Fruit fly (Drosophila melanogaster) whole organism, prepupa: Measurements from ENCODE around the gene CG34039.

Experiments used
- CG10631 ChIP-seq: fragments of 200-800 bp; sonication (Bioruptor generic); optimal IDR thresholded peaks from 2 replicates; lab custom pipeline; 2016; ENCODE audit warnings: missing biosample characterization, missing genetic modification characterization
- CG3032 ChIP-seq: fragments of 200-800 bp; optimal IDR thresholded peaks from 2 replicates; lab custom pipeline; 2019; ENCODE audit warnings: missing biosample characterization, mild to moderate bottlenecking, missing genetic modification characterization, moderate library complexity
- CG4318 ChIP-seq: fragments of 200-800 bp; sonication (Bioruptor generic); optimal IDR thresholded peaks from 3 replicates; lab custom pipeline; 2017; ENCODE audit warnings: missing biosample characterization, mild to moderate bottlenecking, missing genetic modification characterization
- CG8319 ChIP-seq: fragments of 200-800 bp; sonication (Bioruptor generic); optimal IDR thresholded peaks from 3 replicates; lab custom pipeline; 2016; ENCODE audit warnings: missing biosample characterization, missing genetic modification characterization
- Hr4 ChIP-seq: fragments of 200-800 bp; sonication (Bioruptor generic); optimal IDR thresholded peaks from 3 replicates; lab custom pipeline; 2016; ENCODE audit warnings: missing biosample characterization, missing genetic modification characterization
- Lpt ChIP-seq: fragments of 200-800 bp; sonication (Bioruptor generic); optimal IDR thresholded peaks from 3 replicates; lab custom pipeline; 2016; ENCODE audit warnings: missing biosample characterization, missing genetic modification characterization
- cyc ChIP-seq: fragments of 200-800 bp; sonication (Bioruptor generic); optimal IDR thresholded peaks from 3 replicates; lab custom pipeline; 2016; ENCODE audit warnings: missing biosample characterization, missing genetic modification characterization
- svp ChIP-seq: fragments of 200-800 bp; sonication (Bioruptor generic); peaks from one replicate; lab custom pipeline; 2016; ENCODE audit warnings: missing biosample characterization, missing genetic modification characterization

dm6 chr3L:14578896-14579295 lies 19.1 kb downstream of the CG34039 start:
- no peak for TF ChIP-seq Lpt (GFP tag; lab: Kevin White, UChicago)
- TF ChIP-seq CG3032 (tag; lab: Kevin White, UChicago), result no peak
- no peak for TF ChIP-seq CG8319 (GFP tag; lab: Kevin White, UChicago)
- TF ChIP-seq Hr4 (GFP tag; lab: Kevin White, UChicago), result no peak
- TF ChIP-seq CG4318 (GFP tag; lab: Kevin White, UChicago), result no peak
- TF ChIP-seq CG10631 (GFP tag; lab: Kevin White, UChicago), result no peak
- TF ChIP-seq cyc (GFP tag; lab: Kevin White, UChicago), result no peak
- peak; percentile 24 for TF ChIP-seq svp (GFP tag; lab: Kevin White, UChicago)
